Fruit fly (Drosophila melanogaster) whole organism, prepupa: ENCODE data around the gene CG6333.

Experiments
- Blimp-1 ChIP-seq: fragments of 200-800 bp; sonication (Bioruptor generic); optimal IDR thresholded peaks from 3 replicates; lab custom pipeline; 2017; ENCODE audit warnings: missing biosample characterization, missing genetic modification characterization, mild to moderate bottlenecking, moderate library complexity, missing genetic modification reagents
- CG10631 ChIP-seq: fragments of 200-800 bp; sonication (Bioruptor generic); optimal IDR thresholded peaks from 2 replicates; lab custom pipeline; 2016; ENCODE audit warnings: missing biosample characterization, missing genetic modification characterization
- CG10669 ChIP-seq: fragments of 200-800 bp; sonication (Bioruptor generic); optimal IDR thresholded peaks from 3 replicates; lab custom pipeline; 2018; ENCODE audit warnings: missing biosample characterization, mild to moderate bottlenecking, missing genetic modification characterization, moderate library complexity
- CG11762 ChIP-seq: fragments of 200-800 bp; sonication (Bioruptor generic); optimal IDR thresholded peaks from 3 replicates; lab custom pipeline; 2016; ENCODE audit warnings: missing biosample characterization, missing genetic modification characterization; ENCODE audit not compliant: insufficient read depth
- CG11902 ChIP-seq: fragments of 200-800 bp; sonication (Bioruptor generic); optimal IDR thresholded peaks from 3 replicates; lab custom pipeline; 2016; ENCODE audit warnings: missing biosample characterization, missing genetic modification characterization
- CG15336 ChIP-seq: fragments of 200-800 bp; sonication (Bioruptor generic); IDR thresholded peaks from 2 replicates; pipeline ENCODE4 v1.3.6; 2022; ENCODE audit warnings: missing biosample characterization, missing genetic modification characterization
- CG16779 ChIP-seq: fragments of 200-800 bp; sonication (Bioruptor generic); optimal IDR thresholded peaks from 3 replicates; lab custom pipeline; 2017; ENCODE audit warnings: missing biosample characterization, mild to moderate bottlenecking, missing genetic modification characterization
- CG3032 ChIP-seq: fragments of 200-800 bp; optimal IDR thresholded peaks from 2 replicates; lab custom pipeline; 2019; ENCODE audit warnings: missing biosample characterization, mild to moderate bottlenecking, missing genetic modification characterization, moderate library complexity
- CG31627 ChIP-seq: fragments of 200-800 bp; sonication (Bioruptor generic); optimal IDR thresholded peaks from 3 replicates; lab custom pipeline; 2016; ENCODE audit warnings: missing biosample characterization, missing genetic modification characterization
- CG32006 ChIP-seq: fragments of 200-800 bp; sonication (Bioruptor generic); optimal IDR thresholded peaks from 3 replicates; lab custom pipeline; 2017; ENCODE audit warnings: missing biosample characterization, mild to moderate bottlenecking, missing genetic modification characterization
- CG3919 ChIP-seq: fragments of 200-800 bp; sonication (Bioruptor generic); optimal IDR thresholded peaks from 3 replicates; lab custom pipeline; 2016; ENCODE audit warnings: missing biosample characterization, missing genetic modification characterization
- CG4318 ChIP-seq: fragments of 200-800 bp; sonication (Bioruptor generic); optimal IDR thresholded peaks from 3 replicates; lab custom pipeline; 2017; ENCODE audit warnings: missing biosample characterization, mild to moderate bottlenecking, missing genetic modification characterization
- CG6163 ChIP-seq: fragments of 200-800 bp; sonication (Bioruptor generic); IDR thresholded peaks from 3 replicates; pipeline ENCODE4 v1.3.6; 2022; ENCODE audit warnings: missing biosample characterization, missing genetic modification characterization
- CG6276 ChIP-seq: fragments of 200-800 bp; sonication (Bioruptor generic); optimal IDR thresholded peaks from 2 replicates; lab custom pipeline; 2017; ENCODE audit warnings: missing biosample characterization, mild to moderate bottlenecking, missing genetic modification characterization
- CG6792 ChIP-seq: fragments of 200-800 bp; sonication (Bioruptor generic); optimal IDR thresholded peaks from 3 replicates; lab custom pipeline; 2016; ENCODE audit warnings: missing biosample characterization, missing genetic modification characterization
- CG6854 ChIP-seq: fragments of 200-800 bp; sonication (Bioruptor generic); optimal IDR thresholded peaks from 2 replicates; lab custom pipeline; 2017; ENCODE audit warnings: missing biosample characterization, mild to moderate bottlenecking, missing genetic modification characterization
- CG7368 ChIP-seq: fragments of 200-800 bp; sonication (Bioruptor generic); optimal IDR thresholded peaks from 3 replicates; lab custom pipeline; 2016; ENCODE audit warnings: missing biosample characterization, missing genetic modification characterization
- CG8119 ChIP-seq: fragments of 200-800 bp; sonication (Bioruptor generic); IDR thresholded peaks from 3 replicates; pipeline ENCODE4 v1.3.6; 2022; ENCODE audit warnings: missing biosample characterization, missing genetic modification characterization
- CG8632 ChIP-seq: fragments of 200-800 bp; sonication (Bioruptor generic); optimal IDR thresholded peaks from 3 replicates; lab custom pipeline; 2016; ENCODE audit warnings: missing biosample characterization, missing genetic modification characterization
- CG9139 ChIP-seq: fragments of 200-800 bp; sonication (Bioruptor generic); optimal IDR thresholded peaks from 3 replicates; lab custom pipeline; 2017; ENCODE audit warnings: missing biosample characterization, mild to moderate bottlenecking, missing genetic modification characterization
- Eip75B ChIP-seq: fragments of 200-800 bp; sonication (Bioruptor generic); optimal IDR thresholded peaks from 3 replicates; lab custom pipeline; 2016; ENCODE audit warnings: missing biosample characterization, missing genetic modification characterization
- Eip93F ChIP-seq: fragments of 200-800 bp; sonication (Bioruptor generic); optimal IDR thresholded peaks from 2 replicates; lab custom pipeline; 2016; ENCODE audit warnings: missing biosample characterization, mild to moderate bottlenecking, missing genetic modification characterization
- Ets21C ChIP-seq: fragments of 200-800 bp; sonication (Bioruptor generic); optimal IDR thresholded peaks from 3 replicates; lab custom pipeline; 2016; ENCODE audit warnings: missing biosample characterization, missing genetic modification characterization
- Gug ChIP-seq: fragments of 200-800 bp; sonication (Bioruptor generic); IDR thresholded peaks from 2 replicates; pipeline ENCODE4 v1.3.6; 2022; ENCODE audit warnings: missing biosample characterization, missing genetic modification characterization
- Hr38 ChIP-seq: sonication (Bioruptor generic); optimal IDR thresholded peaks from 2 replicates; lab custom pipeline; 2016; ENCODE audit warnings: missing biosample characterization, missing genetic modification characterization
- Hr39 ChIP-seq: fragments of 200-800 bp; sonication (Bioruptor generic); optimal IDR thresholded peaks from 2 replicates; lab custom pipeline; 2016; ENCODE audit warnings: missing biosample characterization, missing genetic modification characterization
- Hr4 ChIP-seq: fragments of 200-800 bp; sonication (Bioruptor generic); optimal IDR thresholded peaks from 3 replicates; lab custom pipeline; 2016; ENCODE audit warnings: missing biosample characterization, missing genetic modification characterization
- Lpt ChIP-seq: fragments of 200-800 bp; sonication (Bioruptor generic); optimal IDR thresholded peaks from 3 replicates; lab custom pipeline; 2016; ENCODE audit warnings: missing biosample characterization, missing genetic modification characterization
- Met ChIP-seq: fragments of 200-800 bp; sonication (Bioruptor generic); optimal IDR thresholded peaks from 3 replicates; lab custom pipeline; 2016; ENCODE audit warnings: missing biosample characterization, missing genetic modification characterization
- Smox ChIP-seq: fragments of 200-800 bp; sonication (Bioruptor generic); optimal IDR thresholded peaks from 3 replicates; lab custom pipeline; 2016; ENCODE audit warnings: missing biosample characterization, missing genetic modification characterization
- Sox102F ChIP-seq: fragments of 200-800 bp; sonication (Bioruptor generic); optimal IDR thresholded peaks from 2 replicates; lab custom pipeline; 2016; ENCODE audit warnings: missing biosample characterization, mild to moderate bottlenecking, missing genetic modification characterization
- Sox14 ChIP-seq: fragments of 200-800 bp; sonication (Bioruptor generic); optimal IDR thresholded peaks from 3 replicates; lab custom pipeline; 2016; ENCODE audit warnings: missing biosample characterization, missing genetic modification characterization
- Sox15 ChIP-seq: fragments of 200-800 bp; sonication (Bioruptor generic); optimal IDR thresholded peaks from 3 replicates; lab custom pipeline; 2016; ENCODE audit warnings: missing biosample characterization, missing genetic modification characterization
- acj6 ChIP-seq: fragments of 200-800 bp; sonication (Bioruptor generic); optimal IDR thresholded peaks from 3 replicates; lab custom pipeline; 2016; ENCODE audit warnings: missing biosample characterization, missing genetic modification characterization
- cyc ChIP-seq: fragments of 200-800 bp; sonication (Bioruptor generic); optimal IDR thresholded peaks from 3 replicates; lab custom pipeline; 2016; ENCODE audit warnings: missing biosample characterization, missing genetic modification characterization
- dac ChIP-seq: fragments of 200-800 bp; sonication (Bioruptor generic); optimal IDR thresholded peaks from 2 replicates; lab custom pipeline; 2017; ENCODE audit warnings: missing biosample characterization, mild to moderate bottlenecking, missing genetic modification characterization
- dsx ChIP-seq: fragments of 200-800 bp; optimal IDR thresholded peaks from 3 replicates; lab custom pipeline; 2019; ENCODE audit warnings: missing biosample characterization, mild to moderate bottlenecking, missing genetic modification characterization, moderate library complexity; ENCODE audit not compliant: poor library complexity, severe bottlenecking
- eg ChIP-seq: fragments of 200-800 bp; sonication (Bioruptor generic); IDR thresholded peaks from 3 replicates; pipeline ENCODE4 v1.3.6; 2022; ENCODE audit warnings: missing biosample characterization, missing genetic modification characterization
- esn ChIP-seq: fragments of 200-800 bp; sonication (Bioruptor generic); optimal IDR thresholded peaks from 2 replicates; lab custom pipeline; 2016; ENCODE audit warnings: missing biosample characterization, mild to moderate bottlenecking, missing genetic modification characterization, moderate library complexity
- fd85E ChIP-seq: fragments of 200-800 bp; sonication (Bioruptor generic); optimal IDR thresholded peaks from 3 replicates; lab custom pipeline; 2016; ENCODE audit warnings: missing biosample characterization, missing genetic modification characterization
- net ChIP-seq: fragments of 200-800 bp; sonication (Bioruptor generic); optimal IDR thresholded peaks from 3 replicates; lab custom pipeline; 2016; ENCODE audit warnings: missing biosample characterization, missing genetic modification characterization
- pdm3 ChIP-seq: fragments of 200-800 bp; sonication (Bioruptor generic); optimal IDR thresholded peaks from 3 replicates; lab custom pipeline; 2016; ENCODE audit warnings: missing biosample characterization, missing genetic modification characterization
- salr ChIP-seq, 2 experiments: fragments of 200-800 bp; sonication (Bioruptor generic); optimal IDR thresholded peaks; 3 replicates each; lab custom pipeline; 2016 to 2018; ENCODE audit warnings: missing biosample characterization in 2 of 2, missing genetic modification characterization in 2 of 2, mild to moderate bottlenecking in 1 of 2
- spab ChIP-seq: fragments of 200-800 bp; sonication (Bioruptor generic); optimal IDR thresholded peaks from 2 replicates; lab custom pipeline; 2017; ENCODE audit warnings: missing biosample characterization, mild to moderate bottlenecking, missing genetic modification characterization, missing genetic modification reagents
- ss ChIP-seq, 2 experiments: fragments of 200-800 bp; sonication (Bioruptor generic); optimal IDR thresholded peaks; 2 replicates in 1 of 2; 3 replicates in 1 of 2; lab custom pipeline; 2017 to 2018; ENCODE audit warnings: mild to moderate bottlenecking in 2 of 2, missing biosample characterization in 2 of 2, missing genetic modification characterization in 2 of 2, moderate library complexity in 1 of 2
- svp ChIP-seq: fragments of 200-800 bp; sonication (Bioruptor generic); peaks from one replicate; lab custom pipeline; 2016; ENCODE audit warnings: missing biosample characterization, missing genetic modification characterization
- topi ChIP-seq: fragments of 200-800 bp; sonication (Bioruptor generic); optimal IDR thresholded peaks from 3 replicates; lab custom pipeline; 2016; ENCODE audit warnings: missing biosample characterization, missing genetic modification characterization
- vri ChIP-seq: fragments of 200-800 bp; sonication (Bioruptor generic); optimal IDR thresholded peaks from 3 replicates; lab custom pipeline; 2016; ENCODE audit warnings: missing biosample characterization, mild to moderate bottlenecking, missing genetic modification characterization

Gene CG6333

dm6 chr3L:17497969-17498368, 11.9 kb upstream of the CG6333 start (continued):
- TF ChIP-seq CG4318 (GFP tag; lab: Kevin White, UChicago) (peak; percentile 24), CG11762 (GFP tag; lab: Kevin White, UChicago) (no peak), Gug (GFP tag; lab: Robert Waterston, UW) (no peak), CG3032 (tag; lab: Kevin White, UChicago) (no peak), Eip93F (no peak), ss (GFP tag; optimal IDR thresholded peaks at IDR 0.05; lab: Kevin White, UChicago) (no peak)
- TF ChIP-seq, all 60 proteins: peak for 13

- TF ChIP-seq Blimp-1: no peak
- peak; percentile 65 for TF ChIP-seq CG11902 (GFP tag; lab: Kevin White, UChicago)
- TF ChIP-seq CG8119: peak; percentile 86
- peak; percentile 61 to 82 for TF ChIP-seq salr (GFP tag; optimal IDR thresholded peaks at IDR 0.05; lab: Kevin White, UChicago)
- TF ChIP-seq net: peak; percentile 84
- TF ChIP-seq dsx (GFP tag; lab: Kevin White, UChicago): peak; percentile 71
- peak; percentile 81 for TF ChIP-seq CG15336 (GFP tag; lab: Robert Waterston, UW)
- TF ChIP-seq CG6276 (GFP tag; lab: Kevin White, UChicago): peak; percentile 72
- no peak for TF ChIP-seq CG6854
- peak; percentile 46 for TF ChIP-seq Hr39 (GFP tag; lab: Kevin White, UChicago)
- peak; percentile 43 for TF ChIP-seq Sox102F
- peak; percentile 80 for TF ChIP-seq CG8632 (GFP tag; lab: Kevin White, UChicago)
- TF ChIP-seq cyc (GFP tag; lab: Kevin White, UChicago): peak; percentile 55
- TF ChIP-seq Sox14 (GFP tag; lab: Kevin White, UChicago): peak; percentile 85
- TF ChIP-seq Gug (GFP tag; lab: Robert Waterston, UW): peak; percentile 68
- TF ChIP-seq Ets21C (GFP tag; lab: Kevin White, UChicago): no peak
- TF ChIP-seq svp: peak; percentile 77
- peak; percentile 82 for TF ChIP-seq spab (GFP tag; lab: Kevin White, UChicago)
- peak; percentile 79 for TF ChIP-seq CG9139
- TF ChIP-seq CG3919 (GFP tag; lab: Kevin White, UChicago): peak; percentile 89
- no peak for TF ChIP-seq fd85E (GFP tag; lab: Kevin White, UChicago)
- peak; percentile 84 for TF ChIP-seq Eip75B (GFP tag; lab: Kevin White, UChicago)
- peak; percentile 77 for TF ChIP-seq CG11762 (GFP tag; lab: Kevin White, UChicago)
- TF ChIP-seq Smox: peak; percentile 37
- peak; percentile 75 for TF ChIP-seq CG6792 (GFP tag; lab: Kevin White, UChicago)
- TF ChIP-seq Met: peak; percentile 51
- peak; percentile 85 for TF ChIP-seq pdm3
- TF ChIP-seq esn: peak; percentile 63
- TF ChIP-seq CG10669 (GFP tag; lab: Kevin White, UChicago): peak; percentile 86
- TF ChIP-seq CG16779 (tag; lab: Kevin White, UChicago): peak; percentile 73
- peak; percentile 86 for TF ChIP-seq acj6
- TF ChIP-seq Sox15 (GFP tag; lab: Kevin White, UChicago): peak; percentile 68
- no peak for TF ChIP-seq Hr38 (GFP tag; lab: Kevin White, UChicago)
- TF ChIP-seq CG32006 (GFP tag; lab: Kevin White, UChicago): peak; percentile 87
- peak; percentile 43 for TF ChIP-seq CG31627 (GFP tag; lab: Kevin White, UChicago)
- TF ChIP-seq vri (GFP tag; lab: Kevin White, UChicago): no peak
- TF ChIP-seq CG3032 (tag; lab: Kevin White, UChicago): peak; percentile 84
- TF ChIP-seq dac: peak; percentile 59
- peak; percentile 84 for TF ChIP-seq eg (GFP tag; lab: Robert Waterston, UW)
- peak; percentile 69 to 88 for TF ChIP-seq ss (GFP tag; optimal IDR thresholded peaks at IDR 0.05; lab: Kevin White, UChicago)
- TF ChIP-seq CG6163 (GFP tag; lab: Robert Waterston, UW): peak; percentile 85
- peak; percentile 67 for TF ChIP-seq topi
- TF ChIP-seq Lpt (GFP tag; lab: Kevin White, UChicago): peak; percentile 72
- peak; percentile 85 for TF ChIP-seq CG10631 (GFP tag; lab: Kevin White, UChicago)
- peak; percentile 83 for TF ChIP-seq CG7368 (GFP tag; lab: Kevin White, UChicago)
- peak; percentile 91 for TF ChIP-seq Hr4
Measured at dm6 chr3L:17496871-17497492, 11.0 kb upstream of the CG6333 start.
